Worm (Caenorhabditis elegans): Measurements from ENCODE around the gene F55H2.8.

The F55H2.8 gene

DNA sequence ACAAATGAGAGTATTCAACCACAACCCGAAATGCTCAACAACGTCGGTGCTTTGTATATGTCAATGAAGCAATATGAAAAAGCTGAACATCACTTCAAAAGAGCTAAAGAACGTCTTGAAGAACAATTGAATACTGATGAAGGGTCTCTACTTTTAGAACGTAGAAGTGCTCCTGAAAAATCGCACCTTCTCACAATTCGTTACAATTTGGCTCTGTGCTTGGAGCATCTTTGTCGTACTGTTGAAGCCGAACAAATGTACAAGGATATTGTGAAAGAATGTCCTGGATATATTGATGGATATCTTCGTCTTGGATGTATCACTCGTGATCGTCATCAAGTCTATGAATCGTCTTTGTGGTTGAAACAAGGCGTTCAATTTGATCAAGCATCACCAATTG is 19.5 kb upstream of the F55H2.8 start:
- TF ChIP-seq bed-2 (GFP tag; IDR thresholded peaks at IDR 0.05) (no peak), rec-8 (tag; optimal IDR thresholded peaks at IDR 0.05) (no peak), zim-3 (tag; optimal IDR thresholded peaks at IDR 0.05) (no peak), ceh-91 (GFP tag; IDR thresholded peaks at IDR 0.05) (no peak), madf-8 (GFP tag; conservative IDR thresholded peaks at IDR 0.05) (no peak), T26A5.8 (tag; optimal IDR thresholded peaks at IDR 0.05) (no peak), madf-3 (GFP tag; IDR thresholded peaks at IDR 0.05) (no peak), F39B2.1 (GFP tag; IDR thresholded peaks at IDR 0.05) (no peak), nfya-1 (tag; optimal IDR thresholded peaks at IDR 0.05; ENCODE audit: borderline replicate concordance, insufficient read depth) (no peak), dpff-1 (tag; optimal IDR thresholded peaks at IDR 0.05) (no peak)

DNA sequence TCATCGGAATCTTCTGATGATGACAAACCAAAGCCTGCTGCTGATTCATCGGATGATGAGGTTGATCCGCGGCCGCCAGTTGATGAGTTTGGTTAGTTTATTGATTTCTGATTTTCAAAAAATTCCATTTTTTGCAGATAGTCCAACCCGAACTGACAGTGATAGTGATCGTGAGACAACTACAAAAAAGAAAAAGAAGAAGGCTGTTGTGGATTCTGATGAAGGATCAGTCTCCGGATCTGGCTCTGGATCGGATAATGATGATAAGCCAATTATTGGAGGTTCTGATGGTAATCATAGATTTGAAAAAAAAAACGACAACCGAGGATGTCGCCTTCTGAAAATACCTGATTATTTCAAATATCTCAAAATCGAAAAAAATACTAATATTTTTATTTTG is 17.6 kb upstream of the F55H2.8 start:
- TF ChIP-seq lag-1 (GFP tag; IDR thresholded peaks at IDR 0.05), result no peak
- TF ChIP-seq hlh-12 (tag; optimal IDR thresholded peaks at IDR 0.05), result no peak
- TF ChIP-seq pbrm-1 (GFP tag; IDR thresholded peaks at IDR 0.05), result no peak
- TF ChIP-seq sea-2 (GFP tag; IDR thresholded peaks at IDR 0.05), result no peak
- no peak for TF ChIP-seq B0261.1 (tag; optimal IDR thresholded peaks at IDR 0.05)
- no peak for TF ChIP-seq F22D6.2 (tag; optimal IDR thresholded peaks at IDR 0.05)
- TF ChIP-seq cebp-1 (GFP tag; IDR thresholded peaks at IDR 0.05), result no peak
- TF ChIP-seq cebp-1 (tag; optimal IDR thresholded peaks at IDR 0.05), result no peak
- no peak for TF ChIP-seq athp-1 (tag; optimal IDR thresholded peaks at IDR 0.05)
- TF ChIP-seq ceh-100 (GFP tag; IDR thresholded peaks at IDR 0.05), result no peak
- no peak for TF ChIP-seq repo-1 (tag; optimal IDR thresholded peaks at IDR 0.05)
- TF ChIP-seq F49E8.2 (tag; optimal IDR thresholded peaks at IDR 0.05; ENCODE audit: insufficient read depth), result no peak
- no peak for TF ChIP-seq egrh-3 (GFP tag; IDR thresholded peaks at IDR 0.05)
- no peak for TF ChIP-seq mxl-1 (tag; optimal IDR thresholded peaks at IDR 0.05)
- TF ChIP-seq egl-18 (GFP tag; IDR thresholded peaks at IDR 0.05), result no peak
- no peak for TF ChIP-seq F57A8.1 (GFP tag; optimal IDR thresholded peaks at IDR 0.05)
- TF ChIP-seq K12H6.12 (tag; optimal IDR thresholded peaks at IDR 0.05), result no peak
- TF ChIP-seq snpc-1.3 (tag; optimal IDR thresholded peaks at IDR 0.05; ENCODE audit: insufficient read depth), result no peak
- no peak for TF ChIP-seq attf-5 (GFP tag; optimal IDR thresholded peaks at IDR 0.05)
- TF ChIP-seq fkh-3 (tag; optimal IDR thresholded peaks at IDR 0.05), result no peak

DNA sequence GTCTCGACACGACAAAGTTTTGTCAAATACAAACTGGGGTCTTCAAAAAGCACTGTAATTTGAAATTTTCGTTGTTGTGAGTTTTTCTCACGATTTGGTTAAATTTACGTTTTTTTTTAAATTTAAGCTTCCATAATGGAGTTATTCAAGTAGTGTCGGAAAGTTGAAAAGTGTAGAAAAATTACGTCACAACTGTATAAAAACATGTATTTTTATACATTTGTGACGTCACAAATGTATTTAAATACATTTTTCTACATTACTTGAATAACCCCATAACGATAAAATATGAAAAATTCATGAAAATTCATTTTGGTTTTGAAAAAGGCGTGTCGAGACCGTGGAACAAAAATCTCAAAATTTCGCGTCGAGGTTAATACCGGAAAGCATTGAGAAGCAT is 16.3 kb upstream of the F55H2.8 start:
- no peak for TF ChIP-seq ztf-26 (tag; optimal IDR thresholded peaks at IDR 0.05)
- TF ChIP-seq ztf-22 (GFP tag; optimal IDR thresholded peaks at IDR 0.05), result no peak
- TF ChIP-seq F10E7.11 (tag; optimal IDR thresholded peaks at IDR 0.05), result no peak
- TF ChIP-seq ceh-40 (GFP tag; IDR thresholded peaks at IDR 0.05), result no peak
- TF ChIP-seq F39B2.1 (GFP tag; IDR thresholded peaks at IDR 0.05), result no peak
- no peak for TF ChIP-seq bed-1 (GFP tag; IDR thresholded peaks at IDR 0.05)
- TF ChIP-seq lin-26 (GFP tag; IDR thresholded peaks at IDR 0.05), result no peak
- no peak for TF ChIP-seq ztf-3 (GFP tag; optimal IDR thresholded peaks at IDR 0.05)
- no peak for TF ChIP-seq rpc-1 (optimal IDR thresholded peaks at IDR 0.05)
- TF ChIP-seq rpc-1 (tag; optimal IDR thresholded peaks at IDR 0.05), result no peak
- TF ChIP-seq nfya-1 (tag; optimal IDR thresholded peaks at IDR 0.05; ENCODE audit: borderline replicate concordance, insufficient read depth), result no peak
- no peak for TF ChIP-seq mxl-1 (tag; optimal IDR thresholded peaks at IDR 0.05)
- TF ChIP-seq K11D2.4 (GFP tag; IDR thresholded peaks at IDR 0.05), result no peak
- TF ChIP-seq snpc-1.3 (tag; optimal IDR thresholded peaks at IDR 0.05; ENCODE audit: insufficient read depth), result no peak
- no peak for TF ChIP-seq ceh-79 (tag; optimal IDR thresholded peaks at IDR 0.05)
- no peak for TF ChIP-seq ceh-27 (GFP tag; optimal IDR thresholded peaks at IDR 0.05)
- TF ChIP-seq akir-1 (GFP tag; optimal IDR thresholded peaks at IDR 0.05), result no peak
- TF ChIP-seq nhr-120 (GFP tag; IDR thresholded peaks at IDR 0.05), result no peak
- TF ChIP-seq nhr-27 (tag; optimal IDR thresholded peaks at IDR 0.05), result no peak

Data from whole organism, young adult.